Fruit fly (Drosophila melanogaster) whole organism, embryonic: ENCODE data around the gene CG15638.

Source experiments
- Antp ChIP-seq: fragments of 200-800 bp; sonication (Bioruptor generic); optimal IDR thresholded peaks from 3 replicates; lab custom pipeline; 2016; ENCODE audit warnings: missing biosample characterization, missing genetic modification characterization
- Asciz ChIP-seq: fragments of 200-800 bp; sonication (Bioruptor generic); optimal IDR thresholded peaks from 2 replicates; lab custom pipeline; 2017; ENCODE audit warnings: missing biosample characterization, mild to moderate bottlenecking, missing genetic modification characterization, missing genetic modification reagents
- CG10274 ChIP-seq: fragments of 200-800 bp; sonication (Bioruptor generic); optimal IDR thresholded peaks from 3 replicates; lab custom pipeline; 2017; ENCODE audit warnings: missing biosample characterization, mild to moderate bottlenecking, missing genetic modification characterization
- CG11723 ChIP-seq: fragments of 200-800 bp; sonication (Bioruptor generic); optimal IDR thresholded peaks from 2 replicates; lab custom pipeline; 2017; ENCODE audit warnings: missing biosample characterization, mild to moderate bottlenecking, missing genetic modification characterization
- CG12104 ChIP-seq: fragments of 200-800 bp; sonication (Bioruptor generic); optimal IDR thresholded peaks from 3 replicates; lab custom pipeline; 2016; ENCODE audit warnings: missing biosample characterization, missing genetic modification characterization
- CG12299 ChIP-seq: fragments of 200-800 bp; sonication (Bioruptor generic); optimal IDR thresholded peaks from 2 replicates; lab custom pipeline; 2018; ENCODE audit warnings: missing biosample characterization, mild to moderate bottlenecking, missing genetic modification characterization
- CG12391 ChIP-seq: fragments of 200-800 bp; sonication (Bioruptor generic); optimal IDR thresholded peaks from 3 replicates; lab custom pipeline; 2018; ENCODE audit warnings: missing biosample characterization, mild to moderate bottlenecking, missing genetic modification characterization, moderate library complexity
- CG13424 ChIP-seq: fragments of 200-800 bp; sonication (Bioruptor generic); optimal IDR thresholded peaks from 2 replicates; lab custom pipeline; 2019; ENCODE audit warnings: missing biosample characterization, mild to moderate bottlenecking, missing genetic modification characterization, moderate library complexity
- CG14667 ChIP-seq: fragments of 200-800 bp; sonication (Bioruptor generic); IDR thresholded peaks from 2 replicates; pipeline ENCODE4 v1.3.6; 2022; ENCODE audit warnings: missing biosample characterization, missing genetic modification characterization
- CG15073 ChIP-seq: fragments of 200-800 bp; sonication (Bioruptor generic); optimal IDR thresholded peaks from 2 replicates; lab custom pipeline; 2016; ENCODE audit warnings: missing biosample characterization, missing genetic modification characterization
- CG15269 ChIP-seq: fragments of 200-800 bp; sonication (Bioruptor generic); optimal IDR thresholded peaks from 2 replicates; lab custom pipeline; 2018; ENCODE audit warnings: missing biosample characterization, mild to moderate bottlenecking, missing genetic modification characterization, moderate library complexity
- CG17568 ChIP-seq: fragments of 200-800 bp; sonication (Bioruptor generic); optimal IDR thresholded peaks from 2 replicates; lab custom pipeline; 2018; ENCODE audit warnings: missing biosample characterization, mild to moderate bottlenecking, missing genetic modification characterization, moderate library complexity
- CG1792 ChIP-seq: fragments of 200-800 bp; sonication (Bioruptor generic); optimal IDR thresholded peaks from 2 replicates; lab custom pipeline; 2016; ENCODE audit warnings: missing biosample characterization, missing genetic modification characterization
- CG2712 ChIP-seq: fragments of 200-800 bp; optimal IDR thresholded peaks from 3 replicates; lab custom pipeline; 2019; ENCODE audit warnings: missing biosample characterization, mild to moderate bottlenecking, missing genetic modification characterization, moderate library complexity
- CG31441 ChIP-seq: fragments of 200-800 bp; sonication (Bioruptor generic); IDR thresholded peaks from 2 replicates; pipeline ENCODE4 v1.3.6; 2022; ENCODE audit warnings: missing biosample characterization, missing genetic modification characterization
- CG34224 ChIP-seq: fragments of 200-800 bp; sonication (Bioruptor generic); IDR thresholded peaks from 3 replicates; pipeline ENCODE4 v1.3.6; 2022; ENCODE audit warnings: missing biosample characterization, missing genetic modification characterization; ENCODE audit not compliant: partially characterized antibody
- CG34376 ChIP-seq: fragments of 200-800 bp; sonication (Bioruptor generic); optimal IDR thresholded peaks from 2 replicates; lab custom pipeline; 2018; ENCODE audit warnings: missing biosample characterization, mild to moderate bottlenecking, missing genetic modification characterization
- CG6683 ChIP-seq: fragments of 200-800 bp; sonication (Bioruptor generic); optimal IDR thresholded peaks from 2 replicates; lab custom pipeline; 2017; ENCODE audit warnings: missing biosample characterization, mild to moderate bottlenecking, missing genetic modification characterization, missing genetic modification reagents
- CG7271 ChIP-seq: fragments of 200-800 bp; sonication (Bioruptor generic); optimal IDR thresholded peaks from 2 replicates; lab custom pipeline; 2018; ENCODE audit warnings: missing biosample characterization, mild to moderate bottlenecking, missing genetic modification characterization, moderate library complexity
- CG7928 ChIP-seq: fragments of 200-800 bp; sonication (Bioruptor generic); optimal IDR thresholded peaks from 2 replicates; lab custom pipeline; 2017; ENCODE audit warnings: missing biosample characterization, mild to moderate bottlenecking, missing genetic modification characterization
- CG8765 ChIP-seq: fragments of 200-800 bp; sonication (Bioruptor generic); IDR thresholded peaks from 2 replicates; pipeline ENCODE4 v1.3.6; 2022; ENCODE audit warnings: missing biosample characterization, missing genetic modification characterization
- D ChIP-seq, 2 experiments: fragments of 200-800 bp in 1 of 2; fragments of >200 bp in 1 of 2; sonication (Bioruptor generic) in 1 of 2; optimal IDR thresholded peaks; 2 replicates in 1 of 2; 3 replicates in 1 of 2; lab custom pipeline; 2017; ENCODE audit warnings: mild to moderate bottlenecking in 1 of 2, missing biosample characterization in 1 of 2, missing genetic modification characterization in 1 of 2, missing genetic modification reagents in 1 of 2
- Dll ChIP-seq: fragments of 200-800 bp; sonication (Bioruptor generic); IDR thresholded peaks from 4 replicates; pipeline ENCODE4 v1.3.6; 2022; ENCODE audit warnings: missing biosample characterization, missing genetic modification characterization; ENCODE audit not compliant: partially characterized antibody
- Dref ChIP-seq: fragments of 200-800 bp; sonication (Bioruptor generic); IDR thresholded peaks from 2 replicates; pipeline ENCODE4 v1.3.6; 2022; ENCODE audit warnings: missing biosample characterization, missing genetic modification characterization
- H2.0 ChIP-seq: fragments of 200-800 bp; sonication (Bioruptor generic); IDR thresholded peaks from 2 replicates; pipeline ENCODE4 v1.3.6; 2022; ENCODE audit warnings: missing biosample characterization, missing genetic modification characterization
- Neu2 ChIP-seq: fragments of 200-800 bp; sonication (Bioruptor generic); optimal IDR thresholded peaks from 3 replicates; lab custom pipeline; 2016; ENCODE audit warnings: missing biosample characterization, missing genetic modification characterization, borderline replicate concordance
- dpn ChIP-seq, 2 experiments: fragments of 200-800 bp; sonication (Bioruptor generic); optimal IDR thresholded peaks; 3 replicates each; lab custom pipeline; 2016; ENCODE audit warnings: missing biosample characterization in 2 of 2, missing genetic modification characterization in 2 of 2
- emc ChIP-seq: fragments of 200-800 bp; sonication (Bioruptor generic); optimal IDR thresholded peaks from 2 replicates; lab custom pipeline; 2016; ENCODE audit warnings: missing biosample characterization, missing genetic modification characterization
- esg ChIP-seq: fragments of 200-800 bp; sonication (Bioruptor generic); conservative IDR thresholded peaks from 2 replicates; pipeline ENCODE4 v1.3.6; 2022; ENCODE audit warnings: missing biosample characterization, missing genetic modification characterization
- eve ChIP-seq, 2 experiments: fragments of >200 bp; optimal IDR thresholded peaks; 2 replicates each; lab custom pipeline; 2017; ENCODE audit warnings: missing biosample characterization in 2 of 2, missing genetic modification characterization in 2 of 2
- hkb ChIP-seq, 2 experiments: fragments of 200-800 bp in 1 of 2; fragments of >200 bp in 1 of 2; sonication (Bioruptor generic) in 1 of 2; IDR thresholded peaks in 1 of 2; optimal IDR thresholded peaks in 1 of 2; 2 replicates each; pipeline versions ENCODE4 v1.3.6 to Lab custom; 2017 to 2022; ENCODE audit warnings: missing biosample characterization in 1 of 2, missing genetic modification characterization in 1 of 2
- inv ChIP-seq: fragments of 200-800 bp; sonication (Bioruptor generic); IDR thresholded peaks from 2 replicates; pipeline ENCODE4 v1.3.6; 2022; ENCODE audit warnings: missing biosample characterization, missing genetic modification characterization; ENCODE audit not compliant: partially characterized antibody
- lilli ChIP-seq: fragments of 200-800 bp; sonication (Bioruptor generic); optimal IDR thresholded peaks from 3 replicates; lab custom pipeline; 2016; ENCODE audit warnings: missing biosample characterization, missing genetic modification characterization
- maf-S ChIP-seq: fragments of 200-800 bp; sonication (Bioruptor generic); optimal IDR thresholded peaks from 2 replicates; lab custom pipeline; 2016; ENCODE audit warnings: missing biosample characterization, missing genetic modification characterization
- nerfin-1 ChIP-seq: fragments of 200-800 bp; sonication (Bioruptor generic); optimal IDR thresholded peaks from 3 replicates; lab custom pipeline; 2019; ENCODE audit warnings: missing biosample characterization, mild to moderate bottlenecking, missing genetic modification characterization, moderate library complexity
- nmo ChIP-seq: fragments of 200-800 bp; sonication (Bioruptor generic); optimal IDR thresholded peaks from 2 replicates; lab custom pipeline; 2018; ENCODE audit warnings: missing biosample characterization, mild to moderate bottlenecking, missing genetic modification characterization, moderate library complexity
- org-1 ChIP-seq: fragments of 200-800 bp; sonication (Bioruptor generic); optimal IDR thresholded peaks from 2 replicates; lab custom pipeline; 2017; ENCODE audit warnings: missing biosample characterization, missing genetic modification characterization
- pita ChIP-seq: fragments of 200-800 bp; sonication (Bioruptor generic); optimal IDR thresholded peaks from 2 replicates; lab custom pipeline; 2017; ENCODE audit warnings: missing biosample characterization, mild to moderate bottlenecking, missing genetic modification characterization
- pnt ChIP-seq: fragments of 200-800 bp; sonication (Bioruptor generic); optimal IDR thresholded peaks from 3 replicates; lab custom pipeline; 2016; ENCODE audit warnings: missing biosample characterization, missing genetic modification characterization
- prd ChIP-seq, 3 experiments: fragments of >200 bp in 2 of 3; fragments of 200-800 bp in 1 of 3; sonication (Bioruptor generic) in 1 of 3; optimal IDR thresholded peaks in 2 of 3; IDR thresholded peaks in 1 of 3; 2 replicates in 2 of 3; 3 replicates in 1 of 3; pipeline versions ENCODE4 v1.3.6 to Lab custom; 2017 to 2022; ENCODE audit warnings: missing biosample characterization in 1 of 3, missing genetic modification characterization in 1 of 3
- rib ChIP-seq: fragments of 200-800 bp; sonication (Bioruptor generic); IDR thresholded peaks from 2 replicates; pipeline ENCODE4 v1.3.6; 2022; ENCODE audit warnings: missing biosample characterization, missing genetic modification characterization
- row ChIP-seq: fragments of 200-800 bp; sonication (Bioruptor generic); IDR thresholded peaks from 3 replicates; pipeline ENCODE4 v1.3.6; 2022; ENCODE audit warnings: missing biosample characterization, missing genetic modification characterization
- slou ChIP-seq: fragments of 200-800 bp; sonication (Bioruptor generic); optimal IDR thresholded peaks from 3 replicates; lab custom pipeline; 2016; ENCODE audit warnings: missing biosample characterization, missing genetic modification characterization
- ttk ChIP-seq: fragments of 200-800 bp; sonication (Bioruptor generic); IDR thresholded peaks from 2 replicates; pipeline ENCODE4 v2.1.2; 2022; ENCODE audit warnings: missing biosample characterization, missing genetic modification characterization
- vvl ChIP-seq: fragments of 200-800 bp; sonication (Bioruptor generic); IDR thresholded peaks from 2 replicates; pipeline ENCODE4 v1.3.6; 2022; ENCODE audit warnings: missing biosample characterization, missing genetic modification characterization
- zf30C ChIP-seq: fragments of 200-800 bp; sonication (Bioruptor generic); optimal IDR thresholded peaks from 3 replicates; lab custom pipeline; 2018; ENCODE audit warnings: missing biosample characterization, mild to moderate bottlenecking, missing genetic modification characterization

The CG15638 gene

dm6 chr2L:13513331-13514261, 22.0 kb downstream of the CG15638 start (continued):
- TF ChIP-seq Asciz (GFP tag; lab: Kevin White, UChicago), result peak; percentile 56
- peak; percentile 84 for TF ChIP-seq vvl
- TF ChIP-seq nerfin-1 (tag; lab: Kevin White, UChicago), result peak; percentile 48
- no peak for TF ChIP-seq CG12299 (tag; lab: Kevin White, UChicago)
- peak; percentile 48 for TF ChIP-seq CG11723 (GFP tag; lab: Kevin White, UChicago)
- peak; percentile 57 for TF ChIP-seq nmo (GFP tag; lab: Kevin White, UChicago)
- no peak for TF ChIP-seq Neu2
- peak; percentile 29 for TF ChIP-seq CG12104 (GFP tag; lab: Kevin White, UChicago)
- TF ChIP-seq slou (GFP tag; lab: Kevin White, UChicago), result no peak
- TF ChIP-seq row (GFP tag; lab: Robert Waterston, UW), result peak; percentile 91
- TF ChIP-seq prd (optimal IDR thresholded peaks at IDR 0.05; lab: Kevin White, UChicago), result no peak
- TF ChIP-seq prd (GFP tag; IDR thresholded peaks at IDR 0.05; lab: Robert Waterston, UW), result peak; percentile 77
- TF ChIP-seq CG34376 (GFP tag; lab: Kevin White, UChicago), result peak; percentile 12
- TF ChIP-seq CG14667 (GFP tag; lab: Robert Waterston, UW), result peak; percentile 49
- TF ChIP-seq pnt (GFP tag; lab: Kevin White, UChicago), result peak; percentile 58
- peak; percentile 74 for TF ChIP-seq lilli (GFP tag; lab: Kevin White, UChicago)
- no peak; the same call in 1 of the 2 replicates for TF ChIP-seq Dref
- TF ChIP-seq esg (GFP tag; lab: Robert Waterston, UW), result peak; percentile 35; the same call in 1 of the 2 replicates
- TF ChIP-seq CG12391 (tag; lab: Kevin White, UChicago), result peak; percentile 52
- peak; percentile 66 for TF ChIP-seq ttk (GFP tag; lab: Robert Waterston, UW)
- TF ChIP-seq inv, result no peak
- TF ChIP-seq eve (GFP tag; optimal IDR thresholded peaks at IDR 0.05; lab: Kevin White, UChicago), result peak in 1 of 2 experiments; percentile 86
- TF ChIP-seq CG7928, result no peak
- TF ChIP-seq CG34224 (GFP tag; lab: Robert Waterston, UW), result peak; percentile 39; the same call in 2 of the 3 replicates
- peak; percentile 51; the same call in 1 of the 2 replicates for TF ChIP-seq H2.0 (GFP tag; lab: Robert Waterston, UW)
- peak; percentile 43 for TF ChIP-seq CG15269 (tag; lab: Kevin White, UChicago)
- no peak for TF ChIP-seq D (optimal IDR thresholded peaks at IDR 0.05; lab: Kevin White, UChicago)
- TF ChIP-seq D (GFP tag; optimal IDR thresholded peaks at IDR 0.05; lab: Kevin White, UChicago), result peak; percentile 25
- no peak for TF ChIP-seq CG8765
- peak; percentile 97 for TF ChIP-seq CG10274 (GFP tag; lab: Kevin White, UChicago)
- no peak for TF ChIP-seq CG7271 (tag; lab: Kevin White, UChicago)
- peak; percentile 63 for TF ChIP-seq CG2712 (tag; lab: Kevin White, UChicago)
- no peak for TF ChIP-seq pita (GFP tag; lab: Kevin White, UChicago)
- no peak for TF ChIP-seq hkb (optimal IDR thresholded peaks at IDR 0.05; lab: Kevin White, UChicago)
- TF ChIP-seq hkb (GFP tag; IDR thresholded peaks at IDR 0.05; lab: Robert Waterston, UW), result peak; percentile 60
- TF ChIP-seq Dll (GFP tag; lab: Robert Waterston, UW), result peak; percentile 51; the same call in 1 of the 4 replicates
- TF ChIP-seq emc, result no peak
- TF ChIP-seq CG15073, result no peak
- peak; percentile 65 for TF ChIP-seq CG31441 (GFP tag; lab: Robert Waterston, UW)
- peak; percentile 3 for TF ChIP-seq CG1792 (GFP tag; lab: Kevin White, UChicago)
- TF ChIP-seq zf30C (GFP tag; lab: Kevin White, UChicago), result no peak
- peak; percentile 45 for TF ChIP-seq rib (GFP tag; lab: Robert Waterston, UW)
- TF ChIP-seq CG6683 (GFP tag; lab: Kevin White, UChicago), result peak; percentile 28
- peak; percentile 69 to 73 for TF ChIP-seq dpn (GFP tag; optimal IDR thresholded peaks at IDR 0.05; lab: Kevin White, UChicago)
- peak; percentile 85 for TF ChIP-seq Antp (GFP tag; lab: Kevin White, UChicago)
- TF ChIP-seq CG13424 (tag; lab: Kevin White, UChicago), result peak; percentile 49
- TF ChIP-seq org-1 (GFP tag; lab: Kevin White, UChicago), result peak; percentile 52
- peak; percentile 42 for TF ChIP-seq maf-S
- peak; percentile 35 for TF ChIP-seq CG17568
